Fruit fly (Drosophila melanogaster) whole organism, pupa: ENCODE data around the gene LManV.

ENCODE experiments used
- CG14655 ChIP-seq: fragments of 200-800 bp; sonication (Bioruptor generic); optimal IDR thresholded peaks from 3 replicates; lab custom pipeline; 2017; ENCODE audit warnings: mild to moderate bottlenecking, missing biosample characterization, missing genetic modification reagents, missing genetic modification characterization
- CG4496 ChIP-seq: fragments of 200-800 bp; sonication (Bioruptor generic); IDR thresholded peaks from 3 replicates; pipeline ENCODE4 v1.3.6; 2022; ENCODE audit warnings: missing biosample characterization, missing genetic modification characterization

- TF ChIP-seq CG14655 (GFP tag; lab: Kevin White, UChicago) (no peak), CG4496 (GFP tag; lab: Robert Waterston, UW) (no peak)
Measured at dm6 chr2L:8820539-8820938, 44.5 kb upstream of the LManV start.
